Fruit fly (Drosophila melanogaster) whole organism, pupa: ENCODE measurements around the gene mad2.

Experiments
- CG10348 ChIP-seq: fragments of 200-800 bp; sonication (Bioruptor generic); IDR thresholded peaks from 2 replicates; pipeline ENCODE4 v1.3.6; 2022; ENCODE audit warnings: missing biosample characterization, missing genetic modification characterization
- CG17806 ChIP-seq: fragments of 200-800 bp; sonication (Bioruptor generic); optimal IDR thresholded peaks from 2 replicates; lab custom pipeline; 2018; ENCODE audit warnings: missing biosample characterization, mild to moderate bottlenecking, missing genetic modification characterization, moderate library complexity
- CG32121 ChIP-seq: fragments of 200-800 bp; sonication (Bioruptor generic); IDR thresholded peaks from 2 replicates; pipeline ENCODE4 v1.3.6; 2022; ENCODE audit warnings: missing biosample characterization, missing genetic modification characterization
- CG34367 ChIP-seq: fragments of 200-800 bp; sonication (Bioruptor generic); optimal IDR thresholded peaks from 2 replicates; lab custom pipeline; 2018; ENCODE audit warnings: missing biosample characterization, mild to moderate bottlenecking, missing genetic modification characterization
- CG4496 ChIP-seq: fragments of 200-800 bp; sonication (Bioruptor generic); IDR thresholded peaks from 3 replicates; pipeline ENCODE4 v1.3.6; 2022; ENCODE audit warnings: missing biosample characterization, missing genetic modification characterization
- CG8159 ChIP-seq: fragments of 200-800 bp; sonication (Bioruptor generic); optimal IDR thresholded peaks from 3 replicates; lab custom pipeline; 2018; ENCODE audit warnings: missing biosample characterization, mild to moderate bottlenecking, missing genetic modification characterization, moderate library complexity
- CG8301 ChIP-seq: fragments of 200-800 bp; sonication (Bioruptor generic); optimal IDR thresholded peaks from 2 replicates; lab custom pipeline; 2018; ENCODE audit warnings: missing biosample characterization, mild to moderate bottlenecking, missing genetic modification characterization
- EcR ChIP-seq: fragments of 200-800 bp; sonication (Bioruptor generic); optimal IDR thresholded peaks from 3 replicates; lab custom pipeline; 2019; ENCODE audit warnings: missing biosample characterization, missing genetic modification characterization, mild to moderate bottlenecking, moderate library complexity, missing genetic modification reagents
- Pif1A ChIP-seq: fragments of 200-800 bp; sonication (Bioruptor generic); optimal IDR thresholded peaks from 3 replicates; lab custom pipeline; 2016; ENCODE audit warnings: missing biosample characterization, missing genetic modification characterization
- Snoo ChIP-seq: fragments of 200-800 bp; sonication (Bioruptor generic); optimal IDR thresholded peaks from 3 replicates; lab custom pipeline; 2017; ENCODE audit warnings: missing biosample characterization, mild to moderate bottlenecking, missing genetic modification characterization, inconsistent platforms
- gl ChIP-seq: fragments of 200-800 bp; sonication (Bioruptor generic); optimal IDR thresholded peaks from 2 replicates; lab custom pipeline; 2018; ENCODE audit warnings: missing biosample characterization, mild to moderate bottlenecking, missing genetic modification characterization
- rn ChIP-seq: fragments of 200-800 bp; sonication (Bioruptor generic); IDR thresholded peaks from 2 replicates; pipeline ENCODE4 v1.3.6; 2022; ENCODE audit warnings: missing biosample characterization, missing genetic modification characterization

dm6 chr3L:5785237-5786062 lies 27.4 kb downstream of the mad2 start:
- no peak for TF ChIP-seq CG17806
- TF ChIP-seq rn (GFP tag; lab: Robert Waterston, UW): no peak
- TF ChIP-seq CG8159: no peak
- no peak for TF ChIP-seq gl (tag; lab: Kevin White, UChicago)
- no peak for TF ChIP-seq CG34367 (tag; lab: Kevin White, UChicago)
- TF ChIP-seq CG8301: no peak
- no peak for TF ChIP-seq Pif1A (GFP tag; lab: Kevin White, UChicago)
- no peak for TF ChIP-seq Snoo (tag; lab: Kevin White, UChicago)
- TF ChIP-seq CG10348 (GFP tag; lab: Robert Waterston, UW): no peak
- 0 out of 2 replicates have a peak, but pooled peaks have one; percentile 9 for TF ChIP-seq CG32121 (GFP tag; lab: Robert Waterston, UW)
- no peak for TF ChIP-seq EcR (GFP tag; lab: Kevin White, UChicago)
- TF ChIP-seq CG4496 (GFP tag; lab: Robert Waterston, UW): peak; percentile 43; the same call in 1 of the 3 replicates
